Worm (Caenorhabditis elegans): Measurements from ENCODE around the gene col-166.

Gene col-166

ce11 chrX:6292143-6292542 lies 12.3 kb downstream of the col-166 start (continued):
- TF ChIP-seq hmg-1.1 (GFP tag; IDR thresholded peaks at IDR 0.05) (peak; percentile 95), nhr-102 (tag; optimal IDR thresholded peaks at IDR 0.05) (peak; percentile 72), daf-12 (tag; optimal IDR thresholded peaks at IDR 0.05) (no peak), mes-2 (tag; optimal IDR thresholded peaks at IDR 0.05; ENCODE audit: poor library complexity, severe bottlenecking) (peak; percentile 89), egl-27 (tag; optimal IDR thresholded peaks at IDR 0.05) (no peak), pqm-1 (tag; optimal IDR thresholded peaks at IDR 0.05) (no peak), nhr-76 (tag; optimal IDR thresholded peaks at IDR 0.05) (no peak), zag-1 (tag; optimal IDR thresholded peaks at IDR 0.05) (no peak), cey-2 (tag; optimal IDR thresholded peaks at IDR 0.05; ENCODE audit: borderline replicate concordance, insufficient read depth) (no peak), T20F7.1 (GFP tag; optimal IDR thresholded peaks at IDR 0.05) (no peak), spr-3 (GFP tag; optimal IDR thresholded peaks at IDR 0.05) (peak; percentile 45), mxl-3 (GFP tag; optimal IDR thresholded peaks at IDR 0.05) (peak; percentile 65), lin-15B (tag; optimal IDR thresholded peaks at IDR 0.05) (no peak), ceh-44 (GFP tag; IDR thresholded peaks at IDR 0.05) (peak; percentile 92), nhr-10 (tag; optimal IDR thresholded peaks at IDR 0.05) (no peak), ceh-20 (GFP tag; IDR thresholded peaks at IDR 0.05) (peak; percentile 82), saeg-2 (GFP tag; IDR thresholded peaks at IDR 0.05) (peak; percentile 78; the same call in 1 of the 2 replicates), mxl-2 (GFP tag; conservative IDR thresholded peaks at IDR 0.05) (peak; percentile 78), dpl-1 (GFP tag; optimal IDR thresholded peaks at IDR 0.05) (peak; percentile 27), rbr-2 (tag; optimal IDR thresholded peaks at IDR 0.05) (peak; percentile 76), lin-39 (tag; optimal IDR thresholded peaks at IDR 0.05) (no peak), Y48G9A.11 (GFP tag; IDR thresholded peaks at IDR 0.05) (peak; percentile 81), jun-1 (tag; optimal IDR thresholded peaks at IDR 0.05) (no peak), F26F4.8 (GFP tag; conservative IDR thresholded peaks at IDR 0.05) (peak; percentile 90), ceh-82 (tag; optimal IDR thresholded peaks at IDR 0.05) (no peak), F49E8.2 (tag; optimal IDR thresholded peaks at IDR 0.05; ENCODE audit: borderline replicate concordance) (no peak), sdz-12 (GFP tag; optimal IDR thresholded peaks at IDR 0.05) (peak; percentile 25), gei-8 (GFP tag; optimal IDR thresholded peaks at IDR 0.05) (peak; percentile 76), lsy-2 (tag; optimal IDR thresholded peaks at IDR 0.05) (no peak), ztf-11 (tag; optimal IDR thresholded peaks at IDR 0.05) (no peak), D1046.2 (GFP tag; IDR thresholded peaks at IDR 0.05) (peak; percentile 95), daf-8 (GFP tag; IDR thresholded peaks at IDR 0.05) (no peak), lin-13 (GFP tag; optimal IDR thresholded peaks at IDR 0.05) (peak; percentile 52), Y5F2A.4 (GFP tag; optimal IDR thresholded peaks at IDR 0.05) (peak; percentile 64), nhr-111 (GFP tag; optimal IDR thresholded peaks at IDR 0.05) (peak; percentile 80), Y75B8A.6 (GFP tag; IDR thresholded peaks at IDR 0.05) (peak; percentile 93), fos-1 (tag; optimal IDR thresholded peaks at IDR 0.05) (no peak), zip-2 (tag; optimal IDR thresholded peaks at IDR 0.05) (no peak), egl-43 (GFP tag; IDR thresholded peaks at IDR 0.05) (peak; percentile 98), zfp-3 (GFP tag; conservative IDR thresholded peaks at IDR 0.05) (peak; percentile 61), nhr-77 (tag; optimal IDR thresholded peaks at IDR 0.05) (no peak), nhr-41 (GFP tag; IDR thresholded peaks at IDR 0.05) (peak; percentile 89), arid-1 (GFP tag; conservative IDR thresholded peaks at IDR 0.05) (peak; percentile 95), mdt-29 (GFP tag; IDR thresholded peaks at IDR 0.05) (peak; percentile 72; the same call in 1 of the 2 replicates), F10B5.3 (tag; optimal IDR thresholded peaks at IDR 0.05) (peak; percentile 62), ces-1 (GFP tag; optimal IDR thresholded peaks at IDR 0.05) (peak; percentile 36), ceh-62 (tag; optimal IDR thresholded peaks at IDR 0.05) (no peak), nhr-42 (GFP tag; IDR thresholded peaks at IDR 0.05) (peak; percentile 81), F37D6.2 (tag; optimal IDR thresholded peaks at IDR 0.05) (peak; percentile 75), set-16 (GFP tag; IDR thresholded peaks at IDR 0.05) (peak; percentile 64), dmd-6 (GFP tag; IDR thresholded peaks at IDR 0.05) (peak; percentile 71), mep-1 (tag; optimal IDR thresholded peaks at IDR 0.05) (peak; percentile 83)
